Fruit fly (Drosophila melanogaster): ENCODE measurements around the gene DnaJ-1.

DNA sequence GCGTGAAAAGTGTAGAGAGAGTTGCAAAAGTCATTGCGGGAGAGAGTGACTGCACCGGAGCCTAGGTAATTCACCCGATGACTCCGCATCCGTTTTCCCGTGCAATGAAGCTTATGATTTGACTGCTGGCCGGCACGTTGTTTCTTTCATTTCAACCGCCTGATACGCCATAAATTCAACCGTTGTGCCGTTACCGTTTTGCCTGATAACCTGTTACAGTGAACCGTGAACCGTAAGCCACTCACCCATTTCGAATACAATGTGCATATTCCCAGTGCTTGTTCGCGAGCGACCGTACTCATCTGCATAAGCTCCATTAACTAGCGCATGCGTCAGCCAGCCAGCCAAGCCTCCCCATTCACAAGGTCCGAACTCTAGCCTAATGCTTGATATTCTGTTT is 22.8 kb upstream of the DnaJ-1 start:
- no peak for TF ChIP-seq CG9948 (tag; optimal IDR thresholded peaks at IDR 0.05)
- no peak for TF ChIP-seq rn (GFP tag; IDR thresholded peaks at IDR 0.05)
- no peak for TF ChIP-seq Ets98B (GFP tag; IDR thresholded peaks at IDR 0.05)
- TF ChIP-seq CG12605 (GFP tag; IDR thresholded peaks at IDR 0.05) = no peak
- no peak for TF ChIP-seq CG13204 (GFP tag; optimal IDR thresholded peaks at IDR 0.05)
- TF ChIP-seq CG32121 (GFP tag; IDR thresholded peaks at IDR 0.05) = no peak
- no peak for TF ChIP-seq Pif1A (GFP tag; optimal IDR thresholded peaks at IDR 0.05)
- peak; percentile 22 for TF ChIP-seq EcR (GFP tag; optimal IDR thresholded peaks at IDR 0.05)
- no peak for TF ChIP-seq CG8301 (tag; optimal IDR thresholded peaks at IDR 0.05)
- TF ChIP-seq D1 (tag; optimal IDR thresholded peaks at IDR 0.05) = no peak
- no peak for TF ChIP-seq fd96Ca (GFP tag; IDR thresholded peaks at IDR 0.05)
- TF ChIP-seq Snoo (tag; optimal IDR thresholded peaks at IDR 0.05) = no peak
- 0 out of 3 replicates have a peak, but pooled peaks have one; percentile 9 for TF ChIP-seq CG4496 (GFP tag; IDR thresholded peaks at IDR 0.05)
- TF ChIP-seq Pif1B (GFP tag; optimal IDR thresholded peaks at IDR 0.05) = no peak
